Fruit fly (Drosophila melanogaster) whole organism, embryonic: ENCODE measurements around the gene smg.

Experiments
- Awh ChIP-seq: fragments of 200-800 bp; sonication (Bioruptor generic); IDR thresholded peaks from 2 replicates; pipeline ENCODE4, ENCODE4 v1.3.6; 2022; ENCODE audit warnings: missing biosample characterization, missing genetic modification characterization
- BEAF-32 ChIP-seq: fragments of 200-800 bp; sonication (Bioruptor generic); optimal IDR thresholded peaks from 3 replicates; lab custom pipeline; 2017; ENCODE audit warnings: missing biosample characterization, missing genetic modification characterization, mild to moderate bottlenecking, moderate library complexity, missing genetic modification reagents
- Bgb ChIP-seq: fragments of 200-800 bp; sonication (Bioruptor generic); IDR thresholded peaks from 2 replicates; pipeline ENCODE4 v1.3.6; 2022; ENCODE audit warnings: missing biosample characterization, missing genetic modification characterization; ENCODE audit not compliant: partially characterized antibody
- CG11695 ChIP-seq: fragments of 200-800 bp; sonication (Bioruptor generic); IDR thresholded peaks from 3 replicates; pipeline ENCODE4 v1.3.6; 2022; ENCODE audit warnings: missing biosample characterization, missing genetic modification characterization
- CG1233 ChIP-seq: fragments of 200-800 bp; sonication (Bioruptor generic); optimal IDR thresholded peaks from 4 replicates; lab custom pipeline; 2018; ENCODE audit warnings: missing biosample characterization, mild to moderate bottlenecking, missing genetic modification characterization
- CG13296 ChIP-seq: fragments of 200-800 bp; sonication (Bioruptor generic); optimal IDR thresholded peaks from 3 replicates; lab custom pipeline; 2018; ENCODE audit warnings: missing biosample characterization, mild to moderate bottlenecking, missing genetic modification characterization
- CG15011 ChIP-seq: fragments of 200-800 bp; sonication (Bioruptor generic); optimal IDR thresholded peaks from 3 replicates; lab custom pipeline; 2018; ENCODE audit warnings: missing biosample characterization, mild to moderate bottlenecking, missing genetic modification characterization
- CG16813 ChIP-seq: fragments of 200-800 bp; sonication (Bioruptor generic); IDR thresholded peaks from 3 replicates; pipeline ENCODE4 v1.3.6; 2022; ENCODE audit warnings: missing biosample characterization, missing genetic modification characterization; ENCODE audit not compliant: partially characterized antibody
- CG17829 ChIP-seq: fragments of 200-800 bp; optimal IDR thresholded peaks from 2 replicates; lab custom pipeline; 2019; ENCODE audit warnings: missing biosample characterization, mild to moderate bottlenecking, missing genetic modification characterization, moderate library complexity
- CG18262 ChIP-seq: fragments of 200-800 bp; optimal IDR thresholded peaks from 3 replicates; lab custom pipeline; 2019; ENCODE audit warnings: missing biosample characterization, mild to moderate bottlenecking, missing genetic modification characterization, moderate library complexity
- CG1832 ChIP-seq: fragments of 200-800 bp; sonication (Bioruptor generic); optimal IDR thresholded peaks from 2 replicates; lab custom pipeline; 2017; ENCODE audit warnings: missing biosample characterization, mild to moderate bottlenecking, missing genetic modification characterization, inconsistent platforms
- CG2678 ChIP-seq: fragments of 200-800 bp; sonication (Bioruptor generic); optimal IDR thresholded peaks from 3 replicates; lab custom pipeline; 2019; ENCODE audit warnings: missing biosample characterization, mild to moderate bottlenecking, missing genetic modification characterization, moderate library complexity
- CG2712 ChIP-seq: fragments of 200-800 bp; optimal IDR thresholded peaks from 3 replicates; lab custom pipeline; 2019; ENCODE audit warnings: missing biosample characterization, mild to moderate bottlenecking, missing genetic modification characterization, moderate library complexity
- CG3065 ChIP-seq: fragments of 200-800 bp; sonication (Bioruptor generic); optimal IDR thresholded peaks from 2 replicates; lab custom pipeline; 2016; ENCODE audit warnings: missing biosample characterization, missing genetic modification characterization
- CG31365 ChIP-seq: fragments of 200-800 bp; sonication (Bioruptor generic); optimal IDR thresholded peaks from 2 replicates; lab custom pipeline; 2018; ENCODE audit warnings: missing biosample characterization, mild to moderate bottlenecking, missing genetic modification characterization
- CG32767 ChIP-seq: fragments of 200-800 bp; sonication (Bioruptor generic); IDR thresholded peaks from 2 replicates; pipeline ENCODE4 v1.3.6; 2022; ENCODE audit warnings: missing biosample characterization, missing genetic modification characterization
- CG32772 ChIP-seq: fragments of 200-800 bp; sonication (Bioruptor generic); IDR thresholded peaks from 2 replicates; pipeline ENCODE4 v1.3.6; 2022; ENCODE audit warnings: missing biosample characterization, missing genetic modification characterization
- CG3995 ChIP-seq: fragments of 200-800 bp; sonication (Bioruptor generic); optimal IDR thresholded peaks from 3 replicates; lab custom pipeline; 2016; ENCODE audit warnings: missing biosample characterization, missing genetic modification characterization
- CG5180 ChIP-seq: fragments of 200-800 bp; sonication (Bioruptor generic); optimal IDR thresholded peaks from 3 replicates; lab custom pipeline; 2017; ENCODE audit warnings: missing biosample characterization, missing genetic modification characterization, mild to moderate bottlenecking, moderate library complexity, missing genetic modification reagents
- CG6272 ChIP-seq: fragments of 200-800 bp; sonication (Bioruptor generic); IDR thresholded peaks from 2 replicates; pipeline ENCODE4 v1.3.6; 2022; ENCODE audit warnings: missing biosample characterization, missing genetic modification characterization
- CG7372 ChIP-seq: fragments of 200-800 bp; sonication (Bioruptor generic); IDR thresholded peaks from 2 replicates; pipeline ENCODE4 v1.3.6; 2022; ENCODE audit warnings: missing biosample characterization, missing genetic modification characterization
- CoRest ChIP-seq: fragments of 200-800 bp; sonication (Bioruptor generic); optimal IDR thresholded peaks from 3 replicates; lab custom pipeline; 2018; ENCODE audit warnings: missing biosample characterization, mild to moderate bottlenecking, missing genetic modification characterization, moderate library complexity
- H15 ChIP-seq: fragments of 200-800 bp; sonication (Bioruptor generic); IDR thresholded peaks from 3 replicates; pipeline ENCODE4 v1.3.6; 2022; ENCODE audit warnings: missing biosample characterization, missing genetic modification characterization
- HmgZ ChIP-seq: fragments of 200-800 bp; sonication (Bioruptor generic); optimal IDR thresholded peaks from 2 replicates; lab custom pipeline; 2018; ENCODE audit warnings: missing biosample characterization, mild to moderate bottlenecking, missing genetic modification characterization
- Hr78 ChIP-seq, 2 experiments: fragments of 200-800 bp in 1 of 2; fragments of >200 bp in 1 of 2; sonication (Bioruptor generic) in 1 of 2; optimal IDR thresholded peaks; 2 replicates each; lab custom pipeline; 2017 to 2019; ENCODE audit warnings: missing biosample characterization in 2 of 2, missing genetic modification characterization in 2 of 2, mild to moderate bottlenecking in 1 of 2, moderate library complexity in 1 of 2
- Lhr ChIP-seq: fragments of 200-800 bp; sonication (Bioruptor generic); optimal IDR thresholded peaks from 3 replicates; lab custom pipeline; 2017; ENCODE audit warnings: mild to moderate bottlenecking, missing biosample characterization, missing genetic modification reagents, missing genetic modification characterization
- amos ChIP-seq: fragments of 200-800 bp; sonication (Bioruptor generic); IDR thresholded peaks from 2 replicates; pipeline ENCODE4 v1.3.6; 2022; ENCODE audit warnings: missing biosample characterization, missing genetic modification characterization; ENCODE audit not compliant: partially characterized antibody
- bbx ChIP-seq: fragments of 200-800 bp; sonication (Bioruptor generic); IDR thresholded peaks from 2 replicates; pipeline ENCODE4 v1.3.6; 2022; ENCODE audit warnings: missing biosample characterization, missing genetic modification characterization; ENCODE audit not compliant: partially characterized antibody
- bcd ChIP-seq: fragments of 200-800 bp; sonication (Bioruptor generic); optimal IDR thresholded peaks from 2 replicates; lab custom pipeline; 2017; ENCODE audit warnings: missing biosample characterization, mild to moderate bottlenecking, missing genetic modification characterization
- danr ChIP-seq: fragments of 200-800 bp; sonication (Bioruptor generic); IDR thresholded peaks from 2 replicates; pipeline ENCODE4 v1.3.6; 2022; ENCODE audit warnings: missing biosample characterization, missing genetic modification characterization
- disco-r ChIP-seq: fragments of 200-800 bp; sonication (Bioruptor generic); optimal IDR thresholded peaks from 2 replicates; lab custom pipeline; 2016; ENCODE audit warnings: missing biosample characterization, missing genetic modification characterization
- ewg ChIP-seq: fragments of 200-800 bp; sonication (Bioruptor generic); optimal IDR thresholded peaks from 3 replicates; lab custom pipeline; 2017; ENCODE audit warnings: mild to moderate bottlenecking, missing biosample characterization, missing genetic modification reagents, missing genetic modification characterization
- fd3F ChIP-seq: fragments of 200-800 bp; sonication (Bioruptor generic); optimal IDR thresholded peaks from 2 replicates; lab custom pipeline; 2018; ENCODE audit warnings: missing biosample characterization, mild to moderate bottlenecking, missing genetic modification characterization, moderate library complexity
- gro ChIP-seq: fragments of 200-800 bp; sonication (Bioruptor generic); optimal IDR thresholded peaks from 2 replicates; lab custom pipeline; 2016; ENCODE audit warnings: missing biosample characterization, missing genetic modification characterization
- ken ChIP-seq: fragments of 200-800 bp; sonication (Bioruptor generic); IDR thresholded peaks from 3 replicates; pipeline ENCODE4 v1.3.6; 2022; ENCODE audit warnings: missing biosample characterization, missing genetic modification characterization
- knrl ChIP-seq: fragments of 200-800 bp; sonication (Bioruptor generic); IDR thresholded peaks from 3 replicates; pipeline ENCODE4 v1.3.6; 2022; ENCODE audit warnings: missing biosample characterization, missing genetic modification characterization; ENCODE audit not compliant: partially characterized antibody
- otp ChIP-seq: fragments of 200-800 bp; sonication (Bioruptor generic); IDR thresholded peaks from 3 replicates; pipeline ENCODE4, ENCODE4 v1.3.6; 2022; ENCODE audit warnings: missing biosample characterization, missing genetic modification characterization
- pita ChIP-seq: fragments of 200-800 bp; sonication (Bioruptor generic); optimal IDR thresholded peaks from 2 replicates; lab custom pipeline; 2017; ENCODE audit warnings: missing biosample characterization, mild to moderate bottlenecking, missing genetic modification characterization
- prd ChIP-seq, 3 experiments: fragments of >200 bp in 2 of 3; fragments of 200-800 bp in 1 of 3; sonication (Bioruptor generic) in 1 of 3; optimal IDR thresholded peaks in 2 of 3; IDR thresholded peaks in 1 of 3; 2 replicates in 2 of 3; 3 replicates in 1 of 3; pipeline versions ENCODE4 v1.3.6 to Lab custom; 2017 to 2022; ENCODE audit warnings: missing biosample characterization in 1 of 3, missing genetic modification characterization in 1 of 3
- schlank ChIP-seq: fragments of 200-800 bp; sonication (Bioruptor generic); optimal IDR thresholded peaks from 2 replicates; lab custom pipeline; 2018; ENCODE audit warnings: missing biosample characterization, mild to moderate bottlenecking, missing genetic modification characterization
- slbo ChIP-seq: fragments of 200-800 bp; sonication (Bioruptor generic); IDR thresholded peaks from 2 replicates; pipeline ENCODE4 v1.3.6; 2022; ENCODE audit warnings: missing biosample characterization, missing genetic modification characterization
- sna ChIP-seq: fragments of 200-800 bp; sonication (Bioruptor generic); IDR thresholded peaks from 2 replicates; pipeline ENCODE4 v1.3.6; 2022; ENCODE audit warnings: missing biosample characterization, missing genetic modification characterization; ENCODE audit not compliant: partially characterized antibody
- tgo ChIP-seq: fragments of 200-800 bp; sonication (Bioruptor generic); IDR thresholded peaks from 3 replicates; pipeline ENCODE4 v1.3.6; 2022; ENCODE audit warnings: missing biosample characterization, missing genetic modification characterization
- toy ChIP-seq: fragments of 200-800 bp; sonication (Bioruptor generic); IDR thresholded peaks from 2 replicates; pipeline ENCODE4 v1.3.6; 2022; ENCODE audit warnings: missing biosample characterization, missing genetic modification characterization
- vvl ChIP-seq: fragments of 200-800 bp; sonication (Bioruptor generic); IDR thresholded peaks from 2 replicates; pipeline ENCODE4 v1.3.6; 2022; ENCODE audit warnings: missing biosample characterization, missing genetic modification characterization
- wor ChIP-seq: fragments of 200-800 bp; sonication (Bioruptor generic); IDR thresholded peaks from 2 replicates; pipeline ENCODE4 v1.3.6; 2022; ENCODE audit warnings: missing biosample characterization, missing genetic modification characterization

Gene smg

DNA sequence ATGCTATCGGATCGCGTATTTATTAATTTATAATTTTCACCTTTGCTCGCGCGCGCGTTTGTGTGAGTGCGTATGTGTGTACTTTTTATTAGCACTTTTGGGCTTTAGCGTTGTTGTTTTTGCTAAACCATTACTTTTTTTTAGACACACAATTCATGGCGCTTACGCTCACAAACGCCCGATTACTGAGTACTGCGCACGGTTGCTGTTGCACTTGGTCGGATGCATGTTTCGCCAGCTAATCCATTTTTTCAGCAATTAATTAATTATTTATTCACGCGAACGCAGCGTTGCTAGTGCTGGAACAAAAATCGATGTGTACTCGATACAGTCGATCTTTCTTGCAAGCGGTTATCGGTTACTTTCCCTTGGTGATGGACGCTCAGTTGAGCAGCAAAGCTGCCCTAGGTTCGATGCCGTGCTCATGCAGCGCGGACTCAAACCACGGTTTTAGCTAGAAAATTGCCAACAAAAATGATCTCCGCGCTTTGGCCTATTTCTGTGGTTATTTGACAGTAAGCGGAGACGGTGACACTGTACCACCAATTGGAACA, at the start of gene smg, which contains the start of gene CG5087 (continued):
- TF ChIP-seq bcd (GFP tag; lab: Kevin White, UChicago), result peak; percentile 58
- TF ChIP-seq sna (GFP tag; lab: Robert Waterston, UW), result peak; percentile 56
- TF ChIP-seq ewg (GFP tag; lab: Kevin White, UChicago), result peak; percentile 65
- no peak for TF ChIP-seq otp
- peak; percentile 62 for TF ChIP-seq CoRest (tag; lab: Kevin White, UChicago)

DNA sequence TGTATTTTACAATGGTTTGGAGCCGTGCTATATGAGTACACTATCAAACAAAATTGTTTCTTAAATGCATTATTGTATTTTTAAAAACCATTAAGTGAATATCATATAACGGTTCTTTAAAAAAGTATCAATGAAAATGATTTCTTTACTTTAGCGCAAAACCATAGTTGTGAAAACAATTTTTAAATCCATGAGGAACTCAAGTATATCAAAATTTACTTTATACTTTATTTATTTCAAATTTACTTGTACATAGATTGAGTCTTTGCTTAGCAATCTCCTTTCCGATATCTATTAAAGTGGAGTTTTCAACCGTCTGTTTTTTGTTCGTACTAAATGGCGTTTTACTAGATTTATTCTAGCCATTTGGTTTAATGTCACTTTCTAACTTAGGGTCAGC, 49.3 kb upstream of the smg start, which contains the start of gene Argk2:
TSS of gene Argk2 (plus strand) at position 378 of the 400 bp plus-strand sequence.
- TF ChIP-seq Awh (GFP tag; lab: Robert Waterston, UW), result no peak
- TF ChIP-seq CG31365 (tag; lab: Kevin White, UChicago), result no peak
- TF ChIP-seq Hr78 (GFP tag; optimal IDR thresholded peaks at IDR 0.05; lab: Kevin White, UChicago), result no peak
- peak; percentile 40; the same call in 1 of the 2 replicates for TF ChIP-seq vvl (GFP tag; lab: Robert Waterston, UW)
- TF ChIP-seq CG16813 (GFP tag; lab: Robert Waterston, UW), result peak; percentile 33; the same call in 1 of the 3 replicates
- no peak for TF ChIP-seq gro (GFP tag; lab: Kevin White, UChicago)
- TF ChIP-seq schlank (tag; lab: Kevin White, UChicago), result no peak
- no peak for TF ChIP-seq disco-r
- TF ChIP-seq CG1233 (GFP tag; lab: Kevin White, UChicago), result no peak
- TF ChIP-seq CG15011 (GFP tag; lab: Kevin White, UChicago), result no peak
- TF ChIP-seq HmgZ (tag; lab: Kevin White, UChicago), result no peak
- peak; percentile 30 for TF ChIP-seq Lhr (GFP tag; lab: Kevin White, UChicago)
- TF ChIP-seq CG2678 (tag; lab: Kevin White, UChicago), result no peak
- peak; percentile 70 for TF ChIP-seq pita (GFP tag; lab: Kevin White, UChicago)
- peak; percentile 45; the same call in 1 of the 2 replicates for TF ChIP-seq amos
- TF ChIP-seq CG18262 (tag; lab: Kevin White, UChicago), result peak; percentile 8
- TF ChIP-seq CG6272 (GFP tag; lab: Robert Waterston, UW), result peak; percentile 10; the same call in 1 of the 2 replicates
- no peak for TF ChIP-seq toy
- no peak for TF ChIP-seq CG3995 (GFP tag; lab: Kevin White, UChicago)
- TF ChIP-seq fd3F (GFP tag; lab: Kevin White, UChicago), result no peak
- TF ChIP-seq CG13296 (GFP tag; lab: Kevin White, UChicago), result no peak
- no peak for TF ChIP-seq CG7372 (GFP tag; lab: Robert Waterston, UW)
- TF ChIP-seq ken, result peak; percentile 3; the same call in 1 of the 3 replicates
- peak; percentile 3 for TF ChIP-seq CG17829
- TF ChIP-seq CG3065 (GFP tag; lab: Kevin White, UChicago), result no peak
- peak; percentile 22 for TF ChIP-seq CoRest (tag; lab: Kevin White, UChicago)
- TF ChIP-seq bbx (GFP tag; lab: Robert Waterston, UW), result 0 out of 2 replicates have a peak, but pooled peaks have one; percentile 10
- no peak for TF ChIP-seq CG1832 (GFP tag; lab: Kevin White, UChicago)
- TF ChIP-seq CG11695 (GFP tag; lab: Robert Waterston, UW), result 0 out of 3 replicates have a peak, but pooled peaks have one; percentile 16
- no peak for TF ChIP-seq H15
- no peak for TF ChIP-seq tgo (GFP tag; lab: Robert Waterston, UW)
- TF ChIP-seq danr (GFP tag; lab: Robert Waterston, UW), result no peak
- no peak for TF ChIP-seq prd (optimal IDR thresholded peaks at IDR 0.05; lab: Kevin White, UChicago)
- TF ChIP-seq prd (GFP tag; IDR thresholded peaks at IDR 0.05; lab: Robert Waterston, UW), result no peak
- TF ChIP-seq slbo (GFP tag; lab: Robert Waterston, UW), result peak; percentile 44
- peak; percentile 5; the same call in 1 of the 2 replicates for TF ChIP-seq CG32772 (GFP tag; lab: Robert Waterston, UW)
- peak; percentile 58; the same call in 2 of the 3 replicates for TF ChIP-seq knrl (GFP tag; lab: Robert Waterston, UW)
- peak; percentile 45 for TF ChIP-seq CG2712
- TF ChIP-seq CG5180, result no peak
- no peak for TF ChIP-seq CG32767 (GFP tag; lab: Robert Waterston, UW)
- peak; percentile 21 for TF ChIP-seq BEAF-32
- no peak for TF ChIP-seq wor (GFP tag; lab: Robert Waterston, UW)
- peak; percentile 50; the same call in 1 of the 2 replicates for TF ChIP-seq Bgb (GFP tag; lab: Robert Waterston, UW)
